Worm (Caenorhabditis elegans): ENCODE results near the gene coel-1.

coel-1 gene

ce11 chrX:4307559-4308005 is 42.1 kb downstream of the coel-1 start (continued):
- no peak for TF ChIP-seq R02D3.7 (tag; optimal IDR thresholded peaks at IDR 0.05)
- no peak for TF ChIP-seq zag-1 (tag; optimal IDR thresholded peaks at IDR 0.05)
- TF ChIP-seq sem-4 (tag; optimal IDR thresholded peaks at IDR 0.05): no peak
- no peak for TF ChIP-seq ZK546.5 (tag; optimal IDR thresholded peaks at IDR 0.05)
- no peak for TF ChIP-seq unc-39 (tag; optimal IDR thresholded peaks at IDR 0.05)
- no peak for TF ChIP-seq nhr-237 (tag; optimal IDR thresholded peaks at IDR 0.05)

- no peak for TF ChIP-seq C34F6.9 (tag; optimal IDR thresholded peaks at IDR 0.05)
- no peak for TF ChIP-seq nhr-237 (tag; optimal IDR thresholded peaks at IDR 0.05)
- TF ChIP-seq F13H6.1 (tag; optimal IDR thresholded peaks at IDR 0.05): no peak
- no peak for TF ChIP-seq unc-62 (GFP tag; optimal IDR thresholded peaks at IDR 0.05)
- no peak for TF ChIP-seq nhr-12 (tag; optimal IDR thresholded peaks at IDR 0.05)
- no peak for TF ChIP-seq fos-1 (tag; optimal IDR thresholded peaks at IDR 0.05)
- no peak for TF ChIP-seq elt-3 (tag; optimal IDR thresholded peaks at IDR 0.05)
- TF ChIP-seq snpc-4 (tag; optimal IDR thresholded peaks at IDR 0.05): no peak
- no peak for TF ChIP-seq nhr-23 (tag; optimal IDR thresholded peaks at IDR 0.05)
- TF ChIP-seq lsy-2 (tag; optimal IDR thresholded peaks at IDR 0.05): no peak
- TF ChIP-seq alr-1 (tag; optimal IDR thresholded peaks at IDR 0.05): no peak
- no peak for TF ChIP-seq dmd-4 (tag; optimal IDR thresholded peaks at IDR 0.05)
- TF ChIP-seq ztf-11 (tag; optimal IDR thresholded peaks at IDR 0.05): no peak
- TF ChIP-seq unc-39 (tag; optimal IDR thresholded peaks at IDR 0.05): no peak
- TF ChIP-seq egl-27 (tag; optimal IDR thresholded peaks at IDR 0.05): no peak
- no peak for TF ChIP-seq nhr-77 (tag; optimal IDR thresholded peaks at IDR 0.05)
Measured at ce11 chrX:4311668-4312067, 46.2 kb downstream of the coel-1 start, which contains the start of gene C52B9.8. Gene C52B9.8, minus strand, starts transcription at chrX:4311768.

ce11 chrX:4314939-4315338 is 49.5 kb downstream of the coel-1 start:
- TF ChIP-seq sem-4 (tag; optimal IDR thresholded peaks at IDR 0.05) (peak; percentile 5), C34F6.9 (tag; optimal IDR thresholded peaks at IDR 0.05) (no peak), lin-39 (tag; optimal IDR thresholded peaks at IDR 0.05) (no peak)

ce11 chrX:4317095-4317494 is 51.6 kb downstream of the coel-1 start:
- TF ChIP-seq sma-9 (GFP tag; optimal IDR thresholded peaks at IDR 0.05): peak; percentile 20
- no peak for TF ChIP-seq sma-9 (tag; optimal IDR thresholded peaks at IDR 0.05)
- TF ChIP-seq nhr-129 (tag; optimal IDR thresholded peaks at IDR 0.05): no peak
- TF ChIP-seq elt-3 (tag; optimal IDR thresholded peaks at IDR 0.05): no peak
- no peak for TF ChIP-seq nhr-25 (tag; optimal IDR thresholded peaks at IDR 0.05)
- TF ChIP-seq ceh-82 (tag; optimal IDR thresholded peaks at IDR 0.05): no peak
- TF ChIP-seq mdl-1 (tag; optimal IDR thresholded peaks at IDR 0.05): no peak
